Fruit fly (Drosophila melanogaster) whole organism, embryonic: ENCODE data around the gene Cat.

Source experiments
- Adf1 ChIP-seq: fragments of 200-800 bp; sonication (Bioruptor generic); IDR thresholded peaks from 2 replicates; pipeline ENCODE4 v1.3.6; 2022; ENCODE audit warnings: missing biosample characterization, missing genetic modification characterization
- Bdp1 ChIP-seq: fragments of 200-800 bp; sonication (Bioruptor generic); optimal IDR thresholded peaks from 3 replicates; lab custom pipeline; 2016; ENCODE audit warnings: missing biosample characterization, missing genetic modification characterization
- CG10543 ChIP-seq: fragments of 200-800 bp; sonication (Bioruptor generic); optimal IDR thresholded peaks from 3 replicates; lab custom pipeline; 2017; ENCODE audit warnings: missing biosample characterization, mild to moderate bottlenecking, missing genetic modification characterization, moderate library complexity
- CG11085 ChIP-seq: fragments of 200-800 bp; sonication (Bioruptor generic); IDR thresholded peaks from 2 replicates; pipeline ENCODE4 v1.3.6; 2022; ENCODE audit warnings: missing biosample characterization, missing genetic modification characterization
- CG11398 ChIP-seq: fragments of 200-800 bp; sonication (Bioruptor generic); optimal IDR thresholded peaks from 2 replicates; lab custom pipeline; 2016; ENCODE audit warnings: missing biosample characterization, missing genetic modification characterization
- CG11723 ChIP-seq: fragments of 200-800 bp; sonication (Bioruptor generic); optimal IDR thresholded peaks from 2 replicates; lab custom pipeline; 2017; ENCODE audit warnings: missing biosample characterization, mild to moderate bottlenecking, missing genetic modification characterization
- CG14014 ChIP-seq: fragments of 200-800 bp; sonication (Bioruptor generic); IDR thresholded peaks from 2 replicates; pipeline ENCODE4 v1.3.6; 2022; ENCODE audit warnings: missing biosample characterization, missing genetic modification characterization
- CG15011 ChIP-seq: fragments of 200-800 bp; sonication (Bioruptor generic); optimal IDR thresholded peaks from 3 replicates; lab custom pipeline; 2018; ENCODE audit warnings: missing biosample characterization, mild to moderate bottlenecking, missing genetic modification characterization
- CG17385 ChIP-seq: fragments of 200-800 bp; sonication (Bioruptor generic); optimal IDR thresholded peaks from 3 replicates; lab custom pipeline; 2018; ENCODE audit warnings: missing biosample characterization, mild to moderate bottlenecking, missing genetic modification characterization
- CG18599 ChIP-seq: fragments of 200-800 bp; sonication (Bioruptor generic); optimal IDR thresholded peaks from 3 replicates; lab custom pipeline; 2017; ENCODE audit warnings: missing biosample characterization, missing genetic modification characterization, mild to moderate bottlenecking, moderate library complexity, missing genetic modification reagents
- CG32767 ChIP-seq: fragments of 200-800 bp; sonication (Bioruptor generic); IDR thresholded peaks from 2 replicates; pipeline ENCODE4 v1.3.6; 2022; ENCODE audit warnings: missing biosample characterization, missing genetic modification characterization
- CG42726 ChIP-seq: fragments of 200-800 bp; sonication (Bioruptor generic); IDR thresholded peaks from 2 replicates; pipeline ENCODE4 v1.3.6; 2022; ENCODE audit warnings: missing biosample characterization, missing genetic modification characterization; ENCODE audit not compliant: partially characterized antibody
- CG4820 ChIP-seq: fragments of 200-800 bp; sonication (Bioruptor generic); optimal IDR thresholded peaks from 3 replicates; lab custom pipeline; 2016; ENCODE audit warnings: missing biosample characterization, missing genetic modification characterization
- CG6765 ChIP-seq: fragments of 200-800 bp; sonication (Bioruptor generic); optimal IDR thresholded peaks from 3 replicates; lab custom pipeline; 2017; ENCODE audit warnings: missing biosample characterization, mild to moderate bottlenecking, missing genetic modification characterization
- Deaf1 ChIP-seq: fragments of 200-800 bp; optimal IDR thresholded peaks from 3 replicates; lab custom pipeline; 2019; ENCODE audit warnings: missing biosample characterization, mild to moderate bottlenecking, missing genetic modification characterization, moderate library complexity
- H2.0 ChIP-seq: fragments of 200-800 bp; sonication (Bioruptor generic); IDR thresholded peaks from 2 replicates; pipeline ENCODE4 v1.3.6; 2022; ENCODE audit warnings: missing biosample characterization, missing genetic modification characterization
- HHEX ChIP-seq: fragments of 200-800 bp; sonication (Bioruptor generic); optimal IDR thresholded peaks from 3 replicates; lab custom pipeline; 2017; ENCODE audit warnings: missing biosample characterization, mild to moderate bottlenecking, missing genetic modification characterization, missing genetic modification reagents
- Hr3 ChIP-seq: fragments of 200-800 bp; sonication (Bioruptor generic); optimal IDR thresholded peaks from 3 replicates; lab custom pipeline; 2016; ENCODE audit warnings: missing biosample characterization, missing genetic modification characterization
- Hr78 ChIP-seq, 2 experiments: fragments of 200-800 bp in 1 of 2; fragments of >200 bp in 1 of 2; sonication (Bioruptor generic) in 1 of 2; optimal IDR thresholded peaks; 2 replicates each; lab custom pipeline; 2017 to 2019; ENCODE audit warnings: missing biosample characterization in 2 of 2, missing genetic modification characterization in 2 of 2, mild to moderate bottlenecking in 1 of 2, moderate library complexity in 1 of 2
- Meics ChIP-seq: fragments of 200-800 bp; sonication (Bioruptor generic); optimal IDR thresholded peaks from 2 replicates; lab custom pipeline; 2017; ENCODE audit warnings: missing biosample characterization, mild to moderate bottlenecking, missing genetic modification characterization
- Nf-YC ChIP-seq: fragments of 200-800 bp; optimal IDR thresholded peaks from 3 replicates; lab custom pipeline; 2019; ENCODE audit warnings: missing biosample characterization, mild to moderate bottlenecking, missing genetic modification characterization, moderate library complexity
- PHDP ChIP-seq: fragments of 200-800 bp; sonication (Bioruptor generic); optimal IDR thresholded peaks from 3 replicates; lab custom pipeline; 2018; ENCODE audit warnings: missing biosample characterization, mild to moderate bottlenecking, missing genetic modification characterization, moderate library complexity
- Ptx1 ChIP-seq: fragments of 200-800 bp; sonication (Bioruptor generic); IDR thresholded peaks from 2 replicates; pipeline ENCODE4 v1.3.6; 2022; ENCODE audit warnings: missing biosample characterization, missing genetic modification characterization
- Rfx ChIP-seq: fragments of 200-800 bp; sonication (Bioruptor generic); IDR thresholded peaks from 2 replicates; pipeline ENCODE4 v1.3.6; 2022; ENCODE audit warnings: missing biosample characterization, missing genetic modification characterization
- Six4 ChIP-seq: fragments of 200-800 bp; sonication (Bioruptor generic); optimal IDR thresholded peaks from 2 replicates; lab custom pipeline; 2016; ENCODE audit warnings: missing biosample characterization, missing genetic modification characterization
- TFAM ChIP-seq: fragments of 200-800 bp; sonication (Bioruptor generic); optimal IDR thresholded peaks from 2 replicates; lab custom pipeline; 2017; ENCODE audit warnings: missing biosample characterization, missing genetic modification characterization, inconsistent platforms
- Vsx1 ChIP-seq: fragments of 200-800 bp; sonication (Bioruptor generic); optimal IDR thresholded peaks from 2 replicates; lab custom pipeline; 2017; ENCODE audit warnings: missing biosample characterization, mild to moderate bottlenecking, missing genetic modification characterization, missing genetic modification reagents
- Xbp1 ChIP-seq: fragments of 200-800 bp; sonication (Bioruptor generic); optimal IDR thresholded peaks from 3 replicates; lab custom pipeline; 2016; ENCODE audit warnings: missing biosample characterization, mild to moderate bottlenecking, missing genetic modification characterization
- ac ChIP-seq: fragments of 200-800 bp; sonication (Bioruptor generic); optimal IDR thresholded peaks from 3 replicates; lab custom pipeline; 2017; ENCODE audit warnings: missing biosample characterization, mild to moderate bottlenecking, missing genetic modification characterization
- ash1 ChIP-seq: fragments of 200-800 bp; sonication (Bioruptor generic); optimal IDR thresholded peaks from 2 replicates; lab custom pipeline; 2018; ENCODE audit warnings: missing biosample characterization, mild to moderate bottlenecking, missing genetic modification characterization
- bcd ChIP-seq: fragments of 200-800 bp; sonication (Bioruptor generic); optimal IDR thresholded peaks from 2 replicates; lab custom pipeline; 2017; ENCODE audit warnings: missing biosample characterization, mild to moderate bottlenecking, missing genetic modification characterization
- chif ChIP-seq, 2 experiments: fragments of 200-800 bp; sonication (Bioruptor generic); optimal IDR thresholded peaks; 3 replicates each; lab custom pipeline; 2016; ENCODE audit warnings: missing biosample characterization in 2 of 2, missing genetic modification characterization in 2 of 2
- ci ChIP-seq: fragments of 200-800 bp; sonication (Bioruptor generic); IDR thresholded peaks from 3 replicates; pipeline ENCODE4 v1.3.6; 2022; ENCODE audit warnings: missing biosample characterization, missing genetic modification characterization
- crol ChIP-seq: fragments of 200-800 bp; sonication (Bioruptor generic); IDR thresholded peaks from 2 replicates; pipeline ENCODE4 v1.3.6; 2022; ENCODE audit warnings: missing biosample characterization, missing genetic modification characterization
- disco-r ChIP-seq: fragments of 200-800 bp; sonication (Bioruptor generic); optimal IDR thresholded peaks from 2 replicates; lab custom pipeline; 2016; ENCODE audit warnings: missing biosample characterization, missing genetic modification characterization
- ems ChIP-seq: fragments of 200-800 bp; sonication (Bioruptor generic); optimal IDR thresholded peaks from 3 replicates; lab custom pipeline; 2016; ENCODE audit warnings: missing biosample characterization, missing genetic modification characterization
- ftz-f1 ChIP-seq: fragments of 200-800 bp; sonication (Bioruptor generic); optimal IDR thresholded peaks from 2 replicates; lab custom pipeline; 2016; ENCODE audit warnings: missing biosample characterization, missing genetic modification characterization
- hb ChIP-seq: fragments of 200-800 bp; sonication (Bioruptor generic); IDR thresholded peaks from 3 replicates; pipeline ENCODE4 v1.3.6; 2022; ENCODE audit warnings: missing biosample characterization, missing genetic modification characterization; ENCODE audit not compliant: partially characterized antibody
- jumu ChIP-seq: fragments of 200-800 bp; sonication (Bioruptor generic); optimal IDR thresholded peaks from 3 replicates; lab custom pipeline; 2016; ENCODE audit warnings: missing biosample characterization, missing genetic modification characterization
- lilli ChIP-seq: fragments of 200-800 bp; sonication (Bioruptor generic); optimal IDR thresholded peaks from 3 replicates; lab custom pipeline; 2016; ENCODE audit warnings: missing biosample characterization, missing genetic modification characterization
- lov ChIP-seq, 2 experiments: fragments of 200-800 bp in 1 of 2; fragments of >200 bp in 1 of 2; sonication (Bioruptor generic) in 1 of 2; IDR thresholded peaks in 1 of 2; optimal IDR thresholded peaks in 1 of 2; 2 replicates in 1 of 2; 3 replicates in 1 of 2; pipeline versions ENCODE4 v1.3.6 to Lab custom; 2017 to 2022; ENCODE audit warnings: missing biosample characterization in 1 of 2, missing genetic modification characterization in 1 of 2
- nom ChIP-seq: fragments of 200-800 bp; sonication (Bioruptor generic); optimal IDR thresholded peaks from 2 replicates; lab custom pipeline; 2017; ENCODE audit warnings: missing biosample characterization, missing genetic modification characterization, mild to moderate bottlenecking, moderate library complexity, missing genetic modification reagents
- psq ChIP-seq: fragments of 200-800 bp; sonication (Bioruptor generic); optimal IDR thresholded peaks from 2 replicates; lab custom pipeline; 2017; ENCODE audit warnings: missing biosample characterization, missing genetic modification characterization
- repo ChIP-seq: fragments of 200-800 bp; sonication (Bioruptor generic); optimal IDR thresholded peaks from 2 replicates; lab custom pipeline; 2016; ENCODE audit warnings: missing biosample characterization, missing genetic modification characterization
- row ChIP-seq: fragments of 200-800 bp; sonication (Bioruptor generic); IDR thresholded peaks from 3 replicates; pipeline ENCODE4 v1.3.6; 2022; ENCODE audit warnings: missing biosample characterization, missing genetic modification characterization
- sima ChIP-seq: fragments of 200-800 bp; sonication (Bioruptor generic); optimal IDR thresholded peaks from 2 replicates; lab custom pipeline; 2016; ENCODE audit warnings: missing biosample characterization, missing genetic modification characterization
- slbo ChIP-seq: fragments of 200-800 bp; sonication (Bioruptor generic); IDR thresholded peaks from 2 replicates; pipeline ENCODE4 v1.3.6; 2022; ENCODE audit warnings: missing biosample characterization, missing genetic modification characterization
- sug ChIP-seq: fragments of 200-800 bp; optimal IDR thresholded peaks from 2 replicates; lab custom pipeline; 2019; ENCODE audit warnings: missing biosample characterization, mild to moderate bottlenecking, missing genetic modification characterization, moderate library complexity
- tin ChIP-seq: fragments of 200-800 bp; sonication (Bioruptor generic); optimal IDR thresholded peaks from 3 replicates; lab custom pipeline; 2016; ENCODE audit warnings: missing biosample characterization, missing genetic modification characterization
- ttk ChIP-seq: fragments of 200-800 bp; sonication (Bioruptor generic); IDR thresholded peaks from 2 replicates; pipeline ENCODE4 v2.1.2; 2022; ENCODE audit warnings: missing biosample characterization, missing genetic modification characterization
- vvl ChIP-seq: fragments of 200-800 bp; sonication (Bioruptor generic); IDR thresholded peaks from 2 replicates; pipeline ENCODE4 v1.3.6; 2022; ENCODE audit warnings: missing biosample characterization, missing genetic modification characterization

Gene Cat

DNA sequence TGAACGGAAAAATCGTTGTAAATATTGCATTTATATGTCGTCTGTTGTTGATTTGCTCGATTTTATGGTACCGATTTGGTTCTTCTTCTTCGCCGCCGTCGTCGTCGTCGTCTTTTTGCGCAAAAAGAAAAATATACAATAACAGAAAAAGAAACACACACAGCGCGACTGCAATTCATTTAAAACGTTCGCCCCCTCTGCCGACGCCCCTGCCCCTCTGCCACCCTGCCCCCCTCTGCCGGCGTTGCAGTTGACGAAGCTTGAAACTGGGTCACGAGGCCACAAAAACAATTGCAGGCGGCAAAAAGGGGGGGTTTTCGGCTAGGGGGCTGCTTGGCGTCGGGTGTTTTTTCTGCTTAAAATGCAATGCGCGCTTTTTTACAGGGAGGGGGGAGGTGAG is 38.9 kb upstream of the Cat start:
- peak; percentile 36 for TF ChIP-seq Deaf1 (tag; lab: Kevin White, UChicago)
- TF ChIP-seq slbo: 0 out of 2 replicates have a peak, but pooled peaks have one; percentile 19
- TF ChIP-seq tin: no peak
- peak; percentile 75; the same call in 2 of the 3 replicates for TF ChIP-seq ci (GFP tag; lab: Robert Waterston, UW)
- TF ChIP-seq CG15011 (GFP tag; lab: Kevin White, UChicago): no peak
- no peak for TF ChIP-seq bcd
- TF ChIP-seq CG32767 (GFP tag; lab: Robert Waterston, UW): 0 out of 2 replicates have a peak, but pooled peaks have one; percentile 13
- no peak for TF ChIP-seq Nf-YC
- TF ChIP-seq TFAM (GFP tag; lab: Kevin White, UChicago): no peak
- TF ChIP-seq Vsx1: no peak
- peak; percentile 66; the same call in 1 of the 2 replicates for TF ChIP-seq ttk (GFP tag; lab: Robert Waterston, UW)
- 0 out of 2 replicates have a peak, but pooled peaks have one; percentile 5 for TF ChIP-seq Ptx1 (GFP tag; lab: Robert Waterston, UW)
- TF ChIP-seq CG10543 (GFP tag; lab: Kevin White, UChicago): peak; percentile 15
- no peak for TF ChIP-seq CG6765 (GFP tag; lab: Kevin White, UChicago)
- TF ChIP-seq ash1 (GFP tag; lab: Kevin White, UChicago): no peak
- no peak for TF ChIP-seq Xbp1
- TF ChIP-seq CG17385 (GFP tag; lab: Kevin White, UChicago): peak; percentile 32
- TF ChIP-seq vvl: peak; percentile 63
- TF ChIP-seq Adf1 (GFP tag; lab: Robert Waterston, UW): peak; percentile 62
- TF ChIP-seq ftz-f1 (GFP tag; lab: Kevin White, UChicago): no peak
- TF ChIP-seq PHDP (tag; lab: Kevin White, UChicago): no peak
- TF ChIP-seq jumu: no peak
- TF ChIP-seq lov (optimal IDR thresholded peaks at IDR 0.05; lab: Kevin White, UChicago): no peak
- TF ChIP-seq lov (GFP tag; IDR thresholded peaks at IDR 0.05; lab: Robert Waterston, UW): 0 out of 3 replicates have a peak, but pooled peaks have one; percentile 49
- no peak for TF ChIP-seq repo (GFP tag; lab: Kevin White, UChicago)
- TF ChIP-seq Six4 (GFP tag; lab: Kevin White, UChicago): no peak
- TF ChIP-seq CG11085 (GFP tag; lab: Robert Waterston, UW): no peak
- no peak for TF ChIP-seq CG11723 (GFP tag; lab: Kevin White, UChicago)
- no peak for TF ChIP-seq chif (GFP tag; optimal IDR thresholded peaks at IDR 0.05; lab: Kevin White, UChicago)
- TF ChIP-seq psq: no peak
- no peak for TF ChIP-seq ac
- TF ChIP-seq nom (GFP tag; lab: Kevin White, UChicago): peak; percentile 62
- no peak for TF ChIP-seq sima (GFP tag; lab: Kevin White, UChicago)
- TF ChIP-seq crol (GFP tag; lab: Robert Waterston, UW): peak; percentile 96
- peak in 1 of 2 experiments; percentile 10 for TF ChIP-seq Hr78 (GFP tag; optimal IDR thresholded peaks at IDR 0.05; lab: Kevin White, UChicago)
- no peak for TF ChIP-seq Meics (GFP tag; lab: Kevin White, UChicago)
- no peak for TF ChIP-seq hb (GFP tag; lab: Robert Waterston, UW)
- TF ChIP-seq disco-r (GFP tag; lab: Kevin White, UChicago): no peak
- TF ChIP-seq Rfx (GFP tag; lab: Robert Waterston, UW): no peak
- no peak for TF ChIP-seq CG4820 (GFP tag; lab: Kevin White, UChicago)
- 0 out of 2 replicates have a peak, but pooled peaks have one; percentile 16 for TF ChIP-seq CG14014 (GFP tag; lab: Robert Waterston, UW)
- TF ChIP-seq CG42726: no peak
- no peak for TF ChIP-seq CG11398 (GFP tag; lab: Kevin White, UChicago)
- TF ChIP-seq ems: no peak
- no peak for TF ChIP-seq H2.0
- TF ChIP-seq row (GFP tag; lab: Robert Waterston, UW): 0 out of 3 replicates have a peak, but pooled peaks have one; percentile 12
- no peak for TF ChIP-seq HHEX
- TF ChIP-seq Bdp1 (GFP tag; lab: Kevin White, UChicago): no peak
- no peak for TF ChIP-seq CG18599 (GFP tag; lab: Kevin White, UChicago)
- no peak for TF ChIP-seq lilli (GFP tag; lab: Kevin White, UChicago)
- TF ChIP-seq Hr3 (GFP tag; lab: Kevin White, UChicago): peak; percentile 79
- peak; percentile 41 for TF ChIP-seq sug (tag; lab: Kevin White, UChicago)
